Worm (Caenorhabditis elegans): ENCODE measurements around the gene W06G6.2.

W06G6.2 gene

DNA sequence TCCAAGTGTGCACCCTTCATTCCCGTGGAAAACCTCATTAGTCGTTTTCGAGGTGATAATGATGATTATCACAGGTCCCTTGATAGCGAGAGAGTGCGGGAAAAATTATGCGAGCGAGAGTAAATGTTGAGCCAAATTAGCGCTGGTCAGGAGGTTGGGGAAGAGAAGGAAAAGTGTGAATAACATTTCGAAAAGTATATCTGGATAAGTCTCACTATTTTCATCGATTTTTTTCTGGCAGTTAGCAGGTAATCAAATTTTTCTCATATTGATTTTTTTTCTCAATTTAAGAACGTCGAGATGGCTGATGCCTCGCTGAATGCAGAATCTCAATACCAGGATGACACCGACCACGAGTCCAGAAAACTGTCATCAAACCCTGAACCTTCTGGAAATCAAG, at the start of gene W06G6.2:
Gene W06G6.2, plus strand, starts transcription at position 301 of the 400 bp plus-strand sequence.
- TF ChIP-seq W03F9.2 (tag; optimal IDR thresholded peaks at IDR 0.05) (no peak), him-1 (tag; optimal IDR thresholded peaks at IDR 0.05) (no peak), dao-5 (tag; optimal IDR thresholded peaks at IDR 0.05) (no peak)

DNA sequence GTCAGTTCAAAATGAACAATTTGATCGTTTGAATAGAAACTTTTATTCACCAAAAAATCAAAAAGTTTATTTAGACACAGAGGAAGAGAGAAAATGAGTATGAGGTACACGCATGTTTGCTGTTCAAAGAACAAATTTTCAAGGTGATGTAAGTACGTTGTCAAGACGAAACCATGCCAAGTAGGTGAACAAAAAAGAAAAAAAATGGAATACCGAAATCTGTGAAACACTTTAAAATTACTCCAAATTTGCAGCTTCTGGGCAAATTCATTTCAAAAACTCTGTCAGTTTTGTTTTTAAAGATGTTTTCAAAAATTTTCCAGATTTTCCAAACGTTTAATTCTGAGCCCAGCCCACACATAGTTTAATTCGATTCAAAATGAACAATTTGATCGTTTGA, 48.7 kb upstream of the W06G6.2 start, which contains the start of gene nhr-271:
Gene nhr-271, minus strand, starts transcription at position 101 of the 400 bp plus-strand sequence.
- no peak for TF ChIP-seq W03F9.2 (tag; optimal IDR thresholded peaks at IDR 0.05)
- TF ChIP-seq dao-5 (tag; optimal IDR thresholded peaks at IDR 0.05), result no peak
- no peak for TF ChIP-seq him-1 (tag; optimal IDR thresholded peaks at IDR 0.05)

DNA sequence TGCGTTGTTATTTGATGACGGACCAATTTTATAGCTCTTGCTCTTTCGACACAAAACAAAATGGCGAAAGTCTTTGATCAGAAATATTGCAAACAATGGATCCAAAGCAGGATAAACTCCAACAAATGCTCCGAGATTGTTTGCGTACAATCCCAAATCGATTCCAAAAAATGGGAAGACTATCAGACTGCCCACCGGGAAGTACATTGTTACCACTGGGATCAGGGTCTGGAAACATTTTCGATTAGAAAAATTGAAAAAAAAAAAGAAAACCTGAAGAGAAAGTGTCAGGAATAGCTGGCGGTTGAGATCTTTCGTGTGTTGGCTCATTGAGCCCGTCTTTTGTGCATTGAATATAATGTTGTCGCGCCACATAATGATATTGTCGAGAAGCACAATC, 48.0 kb upstream of the W06G6.2 start:
- TF ChIP-seq dao-5 (tag; optimal IDR thresholded peaks at IDR 0.05) (no peak), him-1 (tag; optimal IDR thresholded peaks at IDR 0.05) (no peak), W03F9.2 (tag; optimal IDR thresholded peaks at IDR 0.05) (no peak)

DNA sequence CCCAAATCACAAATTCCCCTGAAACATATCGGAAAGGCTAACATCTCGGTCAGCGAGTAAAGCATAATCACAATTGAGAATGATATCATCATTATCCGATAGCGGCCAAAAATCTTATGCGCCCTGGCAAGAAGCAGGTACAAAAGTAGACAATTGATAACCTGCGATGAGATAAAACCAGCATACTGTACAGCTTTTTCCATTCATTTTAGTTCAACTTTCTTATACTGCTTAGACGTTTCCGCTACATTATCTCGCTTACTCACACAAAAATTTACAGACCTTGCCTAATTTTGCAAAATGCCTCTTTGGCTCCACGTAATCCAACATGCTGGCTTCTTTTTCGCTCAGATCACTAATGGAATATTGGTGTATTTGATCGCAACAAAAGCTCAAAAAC, 46.1 kb upstream of the W06G6.2 start, which contains the start of gene str-150:
Gene str-150, plus strand, starts transcription at position 301 of the 400 bp plus-strand sequence.
- TF ChIP-seq dao-5 (tag; optimal IDR thresholded peaks at IDR 0.05), result no peak
- TF ChIP-seq W03F9.2 (tag; optimal IDR thresholded peaks at IDR 0.05), result no peak
- no peak for TF ChIP-seq him-1 (tag; optimal IDR thresholded peaks at IDR 0.05)

DNA sequence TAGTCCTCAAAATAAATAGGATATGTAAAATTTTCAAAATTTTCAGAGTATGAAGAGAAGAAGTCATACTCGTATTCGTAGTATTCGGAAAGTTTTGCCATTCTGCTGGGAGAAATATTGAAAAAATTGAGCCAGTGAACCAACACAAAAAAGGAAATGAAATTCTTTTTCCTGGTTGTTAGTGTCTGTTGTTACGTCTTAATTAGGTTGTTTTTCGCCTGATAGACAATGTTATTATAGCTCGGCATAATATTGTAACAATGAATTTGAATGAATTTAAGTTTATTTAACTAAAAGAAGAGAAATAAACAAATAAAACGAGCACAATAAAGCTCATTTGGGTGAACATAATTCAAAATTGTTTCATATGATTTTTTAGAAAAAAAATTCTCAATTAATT, 40.7 kb upstream of the W06G6.2 start, which contains the start of gene srw-73:
Gene srw-73, minus strand, starts transcription at position 101 of the 400 bp plus-strand sequence.
- TF ChIP-seq dao-5 (tag; optimal IDR thresholded peaks at IDR 0.05) (no peak), W03F9.2 (tag; optimal IDR thresholded peaks at IDR 0.05) (no peak), him-1 (tag; optimal IDR thresholded peaks at IDR 0.05) (no peak)

DNA sequence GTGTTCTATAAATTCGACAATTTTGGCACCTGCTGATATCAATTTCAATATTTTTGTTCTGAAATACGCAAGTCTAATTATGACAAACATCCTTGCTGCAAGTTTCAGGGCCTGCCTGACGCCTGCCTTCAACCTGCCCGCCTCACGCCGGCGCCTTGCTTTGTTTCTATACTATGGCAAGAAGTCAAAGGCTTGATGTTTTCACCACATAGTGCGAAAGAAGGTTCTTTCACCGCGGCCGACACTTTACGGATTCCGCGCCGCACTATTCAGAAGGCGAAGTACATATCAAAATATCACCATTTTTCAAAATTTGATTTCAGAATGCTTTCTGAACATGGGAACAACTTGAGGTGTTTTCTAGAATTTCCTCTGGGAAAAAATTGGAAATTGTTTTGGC, 39.6 kb upstream of the W06G6.2 start:
- TF ChIP-seq dao-5 (tag; optimal IDR thresholded peaks at IDR 0.05) (no peak), him-1 (tag; optimal IDR thresholded peaks at IDR 0.05) (no peak), W03F9.2 (tag; optimal IDR thresholded peaks at IDR 0.05) (no peak)

DNA sequence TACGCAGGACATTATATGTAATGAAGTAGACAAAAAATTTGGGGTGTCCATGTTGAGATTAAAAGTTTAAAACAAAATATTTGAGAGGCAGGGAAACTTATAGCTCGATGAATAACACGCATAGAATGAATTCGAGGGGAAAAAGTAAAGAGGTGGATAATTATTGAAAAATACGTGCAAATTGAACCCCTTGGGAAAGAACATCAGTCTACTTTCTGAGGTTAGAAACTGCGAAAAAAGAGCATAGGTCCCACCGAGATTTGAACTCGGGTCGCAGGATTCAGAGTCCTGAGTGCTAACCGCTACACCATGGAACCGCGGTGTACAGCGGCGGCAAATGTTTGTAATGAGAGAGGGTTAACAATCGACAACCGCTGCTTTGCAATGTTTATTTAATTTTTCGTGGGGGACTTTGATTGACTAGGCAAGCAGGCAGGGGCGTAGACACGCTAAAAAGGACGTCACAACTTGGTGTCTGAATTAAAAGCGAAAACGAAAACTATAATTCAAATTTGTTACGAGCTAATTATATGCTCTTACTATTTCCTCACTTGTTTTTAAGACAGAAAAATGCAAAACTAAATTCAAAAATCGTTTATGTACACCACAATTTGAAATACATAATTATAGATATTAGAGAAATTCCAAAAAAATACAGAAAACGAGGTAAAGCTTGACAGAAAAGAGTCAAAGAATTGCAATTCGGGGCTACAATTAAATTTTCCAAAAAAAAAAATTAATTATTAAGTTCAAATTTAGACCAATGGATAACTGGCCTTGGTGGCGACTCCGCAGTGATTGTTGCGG, 36.9 kb upstream of the W06G6.2 start, which contains the start of gene srh-269:
Gene srh-269, minus strand, starts transcription at position 51 of the 807 bp plus-strand sequence.
- no peak for TF ChIP-seq him-1 (tag; optimal IDR thresholded peaks at IDR 0.05)
- TF ChIP-seq dao-5 (tag; optimal IDR thresholded peaks at IDR 0.05), result no peak
- TF ChIP-seq W03F9.2 (tag; optimal IDR thresholded peaks at IDR 0.05), result no peak

DNA sequence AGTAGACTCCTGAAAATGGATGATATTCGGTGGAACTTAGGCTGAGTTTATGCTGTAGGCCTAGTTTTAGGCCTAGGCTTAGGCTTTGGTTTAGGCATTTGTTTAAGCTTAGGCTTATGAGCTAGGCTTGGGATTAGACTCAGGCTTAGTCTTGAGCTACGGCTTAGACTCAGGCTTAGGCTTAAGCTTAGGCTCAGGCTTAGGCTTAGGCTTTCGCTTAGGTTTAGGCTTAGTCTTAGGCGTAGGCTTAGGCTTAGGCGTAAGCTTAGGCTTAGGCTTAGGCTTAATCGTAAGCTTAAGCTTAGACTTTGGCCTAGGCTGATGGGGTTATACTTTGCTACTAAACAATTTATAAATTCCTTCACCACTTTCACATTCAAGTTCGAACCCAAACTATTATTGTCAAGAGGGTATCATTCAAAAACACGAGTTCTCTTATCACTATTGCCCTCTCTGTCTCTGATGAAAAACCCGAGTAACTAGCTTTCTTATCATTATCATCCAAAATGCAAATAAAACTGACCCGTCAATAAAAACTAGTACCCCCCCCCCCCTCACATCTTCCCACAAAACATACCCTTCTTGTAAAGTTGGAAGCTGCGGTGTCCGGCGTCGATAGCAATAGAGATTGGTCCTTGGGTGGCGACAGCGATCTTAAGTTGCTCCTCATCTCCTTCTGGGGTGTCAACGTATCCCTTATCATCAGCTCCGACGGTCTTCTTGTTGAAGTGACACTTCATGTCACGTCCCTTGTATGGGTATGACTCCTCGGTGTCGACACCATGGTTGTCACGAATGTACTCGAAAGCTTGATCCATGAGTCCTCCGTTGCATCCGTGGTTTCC, 35.9 kb upstream of the W06G6.2 start:
- TF ChIP-seq W03F9.2 (tag; optimal IDR thresholded peaks at IDR 0.05) (no peak), dao-5 (tag; optimal IDR thresholded peaks at IDR 0.05) (no peak)

DNA sequence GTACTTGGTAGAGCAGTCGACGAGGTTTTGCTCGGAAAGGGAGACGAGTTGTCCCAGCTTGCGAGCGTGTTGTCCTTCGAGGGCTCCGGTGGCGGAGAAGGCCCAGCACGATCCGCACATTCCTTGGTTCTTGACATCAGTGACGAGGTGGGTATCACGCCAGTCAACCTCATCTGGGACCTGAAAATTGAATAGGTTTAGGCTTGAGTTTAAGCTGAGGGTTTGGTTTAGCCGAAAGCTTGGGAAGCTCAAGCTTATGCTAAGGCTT, 35.4 kb upstream of the W06G6.2 start:
- TF ChIP-seq W03F9.2 (tag; optimal IDR thresholded peaks at IDR 0.05) (no peak), him-1 (tag; optimal IDR thresholded peaks at IDR 0.05) (no peak), dao-5 (tag; optimal IDR thresholded peaks at IDR 0.05) (no peak)

DNA sequence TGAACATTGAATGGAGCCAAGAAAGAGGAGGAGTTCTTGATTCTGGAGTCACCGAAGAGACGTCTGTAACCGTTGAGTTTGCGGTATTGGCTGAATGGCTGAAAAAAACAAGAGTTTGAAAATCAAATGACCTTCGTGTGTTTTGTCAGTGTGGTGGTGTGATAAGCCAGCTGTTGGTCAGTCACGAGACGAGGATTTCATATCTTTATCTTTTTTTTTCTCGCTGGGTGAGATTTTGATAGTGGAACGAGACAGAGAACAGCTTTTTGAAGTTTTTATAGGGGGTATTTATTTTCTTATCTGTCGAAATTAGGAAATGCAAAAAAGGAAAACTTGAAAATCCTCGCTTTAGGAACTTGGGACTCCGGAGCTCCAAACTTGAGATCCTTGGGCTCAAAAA, 34.6 kb upstream of the W06G6.2 start:
- TF ChIP-seq W03F9.2 (tag; optimal IDR thresholded peaks at IDR 0.05), result no peak

DNA sequence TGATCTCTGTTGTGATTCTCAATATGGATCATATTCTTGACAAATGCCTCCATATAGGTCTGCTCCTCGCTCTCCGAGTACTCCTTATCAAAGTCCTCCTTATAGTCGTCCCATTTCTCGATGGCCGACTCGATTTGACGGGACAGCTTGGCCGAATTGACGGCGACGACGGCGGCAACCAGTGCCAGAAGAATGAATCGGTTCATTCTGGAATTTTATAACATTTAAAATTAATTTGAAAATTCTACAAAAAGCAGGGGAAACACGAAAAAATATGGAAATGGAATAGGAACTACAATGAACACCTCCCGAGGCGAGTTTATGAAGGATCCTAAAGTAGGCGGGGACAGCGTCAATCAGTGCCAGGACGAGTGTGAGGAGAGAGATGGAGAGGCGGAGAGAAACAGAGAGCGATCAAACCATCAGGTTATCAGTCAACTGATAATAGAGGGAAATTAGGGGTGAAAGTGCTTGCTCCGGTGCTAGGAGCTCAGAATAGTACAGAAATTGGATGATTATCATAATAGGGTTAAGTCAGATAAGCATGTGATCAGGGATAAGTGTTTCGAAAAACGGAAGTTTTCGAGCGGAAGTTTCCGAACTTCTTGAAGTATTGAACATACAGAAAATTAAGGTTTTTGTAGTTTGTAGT, 33.8 kb upstream of the W06G6.2 start, which contains the start of gene cpl-1:
Gene cpl-1, minus strand, starts transcription at position 207 of the 652 bp plus-strand sequence.
- TF ChIP-seq W03F9.2 (tag; optimal IDR thresholded peaks at IDR 0.05) (no peak), him-1 (tag; optimal IDR thresholded peaks at IDR 0.05) (no peak), dao-5 (tag; optimal IDR thresholded peaks at IDR 0.05) (no peak)

DNA sequence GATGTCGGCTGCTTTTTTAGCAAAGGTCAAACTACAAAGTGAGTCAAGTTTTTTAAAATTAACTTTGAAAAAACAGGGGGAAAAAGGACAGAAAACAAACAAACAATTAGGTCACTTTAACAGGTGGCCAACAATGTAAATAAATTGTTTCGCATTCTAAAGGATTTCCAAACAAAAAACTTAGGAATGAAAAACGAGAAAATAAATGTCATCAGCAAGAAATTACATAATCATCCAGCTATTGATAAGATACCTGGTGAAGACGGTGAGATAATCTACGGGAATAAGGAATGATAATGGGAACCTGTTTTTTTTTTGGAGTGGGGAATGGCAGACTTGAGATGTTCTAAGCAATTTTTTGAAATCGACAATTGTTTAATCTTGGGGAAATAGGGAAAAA, 33.0 kb upstream of the W06G6.2 start:
- TF ChIP-seq dao-5 (tag; optimal IDR thresholded peaks at IDR 0.05) (no peak), him-1 (tag; optimal IDR thresholded peaks at IDR 0.05) (no peak), W03F9.2 (tag; optimal IDR thresholded peaks at IDR 0.05) (no peak)

DNA sequence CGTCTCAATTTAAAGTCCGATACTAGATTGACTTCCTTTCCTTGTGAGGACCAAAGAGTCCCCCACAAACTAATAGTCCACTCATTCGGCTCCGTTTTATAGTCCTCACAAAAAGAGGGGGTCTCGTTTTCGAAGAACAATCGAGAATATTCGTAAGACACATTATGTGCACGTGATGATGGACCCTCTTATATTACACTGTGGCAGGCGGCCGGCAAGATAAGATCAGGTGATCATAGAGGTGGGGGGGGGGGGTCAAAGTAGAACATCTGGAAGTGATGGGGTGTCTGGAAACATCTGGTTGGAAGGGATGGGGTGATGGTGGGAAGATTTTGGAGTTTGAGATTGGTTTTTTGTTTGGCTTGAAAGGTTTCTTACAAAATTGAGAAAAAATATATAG, 30.7 kb upstream of the W06G6.2 start:
- TF ChIP-seq dao-5 (tag; optimal IDR thresholded peaks at IDR 0.05), result no peak
- TF ChIP-seq him-1 (tag; optimal IDR thresholded peaks at IDR 0.05), result no peak

DNA sequence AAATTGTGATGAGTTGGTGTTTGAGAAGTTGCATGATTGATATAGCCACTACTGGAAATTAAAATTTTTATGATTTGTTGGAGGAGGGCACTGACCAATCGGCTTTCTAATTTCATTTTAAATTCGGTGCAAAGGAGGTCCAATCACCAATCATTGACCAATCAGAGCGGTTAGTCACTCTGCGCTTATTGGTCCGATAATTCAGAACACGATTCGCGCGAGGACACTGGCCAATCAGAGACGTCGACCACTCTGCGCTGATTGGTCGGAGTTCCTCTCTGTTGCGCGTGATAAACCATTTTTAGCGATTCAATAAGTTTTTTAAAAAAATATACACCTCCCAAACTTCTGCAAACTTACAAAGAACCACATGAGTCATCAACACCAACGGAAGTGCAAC, 29.3 kb upstream of the W06G6.2 start:
- TF ChIP-seq W03F9.2 (tag; optimal IDR thresholded peaks at IDR 0.05) (no peak), him-1 (tag; optimal IDR thresholded peaks at IDR 0.05) (no peak), dao-5 (tag; optimal IDR thresholded peaks at IDR 0.05) (no peak)
